Worm (Caenorhabditis elegans) whole organism, L2 larva: Measurements from ENCODE around the gene lec-12.

Experiments
- F13H6.1 ChIP-seq: sonication (generic microtip); optimal IDR thresholded peaks from 2 replicates; lab custom pipeline; 2016; ENCODE audit warnings: missing genetic modification characterization, missing compliant biosample characterization
- Y55F3AM.14 ChIP-seq: fragments of 200-800 bp; sonication (Bioruptor generic); optimal IDR thresholded peaks from 2 replicates; lab custom pipeline; 2018; ENCODE audit warnings: mild to moderate bottlenecking, missing genetic modification characterization, missing compliant biosample characterization
- alr-1 ChIP-seq: fragments of 150-350 bp; optimal IDR thresholded peaks from 2 replicates; lab custom pipeline; 2014; ENCODE audit warnings: missing biosample characterization, missing genetic modification characterization
- ama-1 ChIP-seq: fragments of 150-350 bp; optimal IDR thresholded peaks from 2 replicates; lab custom pipeline; 2018; ENCODE audit warnings: inconsistent platforms
- ceh-82 ChIP-seq: fragments of 150-350 bp; optimal IDR thresholded peaks from 2 replicates; lab custom pipeline; 2014; ENCODE audit warnings: missing biosample characterization, missing genetic modification characterization
- elt-1 ChIP-seq: fragments of 150-350 bp; optimal IDR thresholded peaks from 2 replicates; lab custom pipeline; 2014; ENCODE audit warnings: missing biosample characterization, missing genetic modification characterization
- nhr-11 ChIP-seq: fragments of 150-350 bp; optimal IDR thresholded peaks from 2 replicates; lab custom pipeline; 2014; ENCODE audit warnings: missing biosample characterization, missing genetic modification characterization
- nhr-237 ChIP-seq: fragments of 150-350 bp; optimal IDR thresholded peaks from 2 replicates; lab custom pipeline; 2014; ENCODE audit warnings: missing biosample characterization, missing genetic modification characterization
- nhr-6 ChIP-seq: fragments of 150-350 bp; optimal IDR thresholded peaks from 2 replicates; lab custom pipeline; 2014; ENCODE audit warnings: missing biosample characterization, missing genetic modification characterization
- unc-62 ChIP-seq: fragments of 150-350 bp; optimal IDR thresholded peaks from 2 replicates; lab custom pipeline; 2014; ENCODE audit warnings: missing biosample characterization, missing genetic modification reagents, missing genetic modification characterization

ce11 chrV:176870-177467, 27.2 kb upstream of the lec-12 start, which contains the start of gene cul-3:
- TF ChIP-seq nhr-6 (tag; lab: Kevin White, UChicago) (no peak), nhr-237 (tag; lab: Kevin White, UChicago) (no peak), elt-1 (tag; lab: Kevin White, UChicago) (no peak), F13H6.1 (tag; lab: Kevin White, UChicago) (peak; percentile 56), nhr-11 (tag; lab: Kevin White, UChicago) (no peak), ceh-82 (tag; lab: Kevin White, UChicago) (no peak), alr-1 (tag; lab: Kevin White, UChicago) (no peak), Y55F3AM.14 (no peak), ama-1 (no peak), unc-62 (GFP tag; lab: Kevin White, UChicago) (no peak)
